Fruit fly (Drosophila melanogaster) whole organism, pupa: ENCODE data around the gene Osi6.

Experiments used
- CG34367 ChIP-seq: fragments of 200-800 bp; sonication (Bioruptor generic); optimal IDR thresholded peaks from 2 replicates; lab custom pipeline; 2018; ENCODE audit warnings: missing biosample characterization, mild to moderate bottlenecking, missing genetic modification characterization
- CG9948 ChIP-seq: fragments of 200-800 bp; sonication (Bioruptor generic); optimal IDR thresholded peaks from 2 replicates; lab custom pipeline; 2018; ENCODE audit warnings: missing biosample characterization, mild to moderate bottlenecking, missing genetic modification characterization, moderate library complexity
- EcR ChIP-seq: fragments of 200-800 bp; sonication (Bioruptor generic); optimal IDR thresholded peaks from 3 replicates; lab custom pipeline; 2019; ENCODE audit warnings: missing biosample characterization, missing genetic modification characterization, mild to moderate bottlenecking, moderate library complexity, missing genetic modification reagents
- gl ChIP-seq: fragments of 200-800 bp; sonication (Bioruptor generic); optimal IDR thresholded peaks from 2 replicates; lab custom pipeline; 2018; ENCODE audit warnings: missing biosample characterization, mild to moderate bottlenecking, missing genetic modification characterization

DNA sequence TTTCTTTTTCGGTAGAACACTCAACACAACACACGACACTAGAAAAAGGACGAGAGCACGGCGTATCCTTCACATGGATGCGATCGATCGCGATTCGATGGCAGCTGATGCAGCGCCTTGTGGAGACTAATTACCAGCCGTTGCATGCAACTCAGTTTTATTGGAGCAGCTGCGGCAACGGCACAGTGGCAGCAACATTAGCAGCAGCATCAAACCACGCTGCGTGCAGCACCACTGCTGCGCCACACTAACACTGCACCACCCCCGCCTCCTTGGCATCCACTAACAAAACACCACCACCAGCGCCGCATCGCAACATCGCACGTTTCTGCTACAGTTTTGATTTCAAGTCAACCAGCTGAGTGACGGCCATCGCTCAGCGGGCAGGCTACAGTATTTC, 12.8 kb upstream of the Osi6 start, which contains the start of gene Osi4:
- TF ChIP-seq CG9948 (tag; lab: Kevin White, UChicago), result no peak
- no peak for TF ChIP-seq gl (tag; lab: Kevin White, UChicago)
- TF ChIP-seq CG34367, result no peak
- TF ChIP-seq EcR (GFP tag; lab: Kevin White, UChicago), result no peak
